Worm (Caenorhabditis elegans): ENCODE measurements around the gene dre-1.

DNA sequence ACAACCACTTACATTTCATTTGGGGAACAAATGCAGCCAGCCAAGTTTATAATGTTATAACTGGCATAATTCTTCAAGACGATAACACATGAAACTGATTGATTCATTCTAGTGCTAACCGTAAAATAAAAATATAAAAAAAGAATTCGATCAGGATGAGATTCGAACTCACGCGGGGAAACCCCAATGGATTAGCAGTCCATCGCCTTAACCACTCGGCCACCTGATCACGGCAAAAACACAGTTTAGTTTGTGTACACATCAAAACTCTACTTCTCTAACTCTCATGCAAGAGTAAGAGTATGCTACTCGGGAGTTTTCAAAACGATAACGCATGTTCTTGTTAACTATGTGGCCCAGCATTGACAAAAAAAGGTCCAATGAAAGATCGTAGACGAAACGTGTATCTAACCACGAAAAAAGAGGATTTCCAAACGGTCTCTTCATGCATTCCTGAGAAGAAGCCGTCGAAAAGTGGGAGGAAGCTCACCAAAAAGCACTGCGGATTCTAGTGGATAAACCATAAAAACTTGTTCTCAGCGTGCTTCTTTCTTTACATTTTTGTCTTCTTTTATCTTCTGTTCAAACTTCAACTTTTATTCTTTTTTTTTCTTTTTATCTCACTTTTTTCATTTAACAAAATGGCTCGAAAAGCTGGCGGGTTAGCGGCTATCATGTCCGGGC is 5.5 kb upstream of the dre-1 start, which contains the start of gene twk-10:
- TF ChIP-seq M03D4.4 (tag; optimal IDR thresholded peaks at IDR 0.05) (peak; percentile 17), snpc-4 (tag; optimal IDR thresholded peaks at IDR 0.05) (no peak), mls-2 (tag; optimal IDR thresholded peaks at IDR 0.05) (no peak), ces-1 (GFP tag; optimal IDR thresholded peaks at IDR 0.05) (no peak), nhr-28 (tag; optimal IDR thresholded peaks at IDR 0.05) (no peak), nhr-12 (tag; optimal IDR thresholded peaks at IDR 0.05) (no peak), pha-4 (tag; optimal IDR thresholded peaks at IDR 0.05) (no peak), elt-1 (tag; optimal IDR thresholded peaks at IDR 0.05; ENCODE audit: borderline replicate concordance, insufficient read depth) (no peak)
